Worm (Caenorhabditis elegans) whole organism, young adult: Measurements from ENCODE around the gene ndua-12.

Source experiments
- F57A8.1 ChIP-seq: fragments of 200-800 bp; sonication (Bioruptor generic); optimal IDR thresholded peaks from 2 replicates; lab custom pipeline; 2018; ENCODE audit warnings: mild to moderate bottlenecking, missing genetic modification characterization, moderate library complexity, missing compliant biosample characterization
- ceh-40 ChIP-seq: fragments of 200-800 bp; sonication (Bioruptor generic); IDR thresholded peaks from 2 replicates; pipeline ENCODE4 v1.3.6; 2022; ENCODE audit warnings: missing genetic modification characterization, missing compliant biosample characterization
- him-1 ChIP-seq: sonication (generic microtip); optimal IDR thresholded peaks from 2 replicates; lab custom pipeline; 2016; ENCODE audit warnings: missing genotype, missing genetic modification reagents, missing genetic modification characterization, missing compliant biosample characterization
- nhr-80 ChIP-seq: sonication (generic microtip); optimal IDR thresholded peaks from 2 replicates; lab custom pipeline; 2016; ENCODE audit warnings: missing genetic modification characterization, missing compliant biosample characterization
- ztf-18 ChIP-seq: sonication (generic microtip); optimal IDR thresholded peaks from 2 replicates; lab custom pipeline; 2016; ENCODE audit warnings: missing genotype, mild to moderate bottlenecking, missing genetic modification characterization, missing compliant biosample characterization

DNA sequence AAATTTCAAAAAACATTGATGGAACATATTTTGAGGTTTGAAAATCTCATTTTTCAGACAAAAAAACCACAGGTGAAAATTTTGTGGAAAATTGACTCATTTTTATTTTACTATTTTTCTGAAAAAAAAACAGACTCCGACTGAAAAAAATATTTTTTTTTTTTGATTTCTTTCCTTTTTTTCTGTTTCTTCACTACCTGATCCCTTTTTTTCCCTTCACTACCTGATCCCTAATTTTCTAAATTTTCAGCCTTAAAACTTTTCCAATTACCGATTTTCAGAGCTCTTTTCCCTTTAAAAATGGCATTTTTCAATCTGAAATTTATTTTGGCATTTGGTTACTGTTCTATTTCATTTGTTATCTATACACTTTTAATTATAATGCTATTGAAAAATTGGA is 42.7 kb upstream of the ndua-12 start, which contains the start of gene Y54G2A.77:
- TF ChIP-seq nhr-80 (tag; lab: Kevin White, UChicago) (no peak), F57A8.1 (GFP tag; lab: Kevin White, UChicago) (no peak), him-1 (tag; lab: Kevin White, UChicago) (no peak), ceh-40 (GFP tag; lab: Robert Waterston, UW) (no peak), ztf-18 (no peak)
